Worm (Caenorhabditis elegans): ENCODE measurements around the gene bre-5.

The bre-5 gene

ce11 chrIV:12078907-12079523, 28.0 kb upstream of the bre-5 start, which contains the start of gene lex-1:
TSS of gene lex-1 (plus strand) at chrIV:12079473.
- TF ChIP-seq unc-3 (GFP tag; conservative IDR thresholded peaks at IDR 0.05), result no peak
- no peak for TF ChIP-seq unc-3 (tag; optimal IDR thresholded peaks at IDR 0.05)
- TF ChIP-seq unc-42 (tag; optimal IDR thresholded peaks at IDR 0.05), result peak; percentile 27
- no peak for TF ChIP-seq F13H6.1 (tag; optimal IDR thresholded peaks at IDR 0.05)
- TF ChIP-seq unc-55 (GFP tag; optimal IDR thresholded peaks at IDR 0.05), result no peak
- no peak for TF ChIP-seq ceh-19 (GFP tag; optimal IDR thresholded peaks at IDR 0.05)
- no peak for TF ChIP-seq sdc-2 (tag; optimal IDR thresholded peaks at IDR 0.05)
- no peak for TF ChIP-seq lin-11 (tag; optimal IDR thresholded peaks at IDR 0.05)
- peak; percentile 75 for TF ChIP-seq hlh-30 (tag; optimal IDR thresholded peaks at IDR 0.05; ENCODE audit: insufficient read depth)
- peak; percentile 38 for TF ChIP-seq nfya-1 (tag; optimal IDR thresholded peaks at IDR 0.05)
- TF ChIP-seq ahr-1 (tag; optimal IDR thresholded peaks at IDR 0.05), result no peak
- TF ChIP-seq fkh-10 (GFP tag; optimal IDR thresholded peaks at IDR 0.05), result no peak
- TF ChIP-seq ceh-45 (GFP tag; IDR thresholded peaks at IDR 0.05), result no peak
- peak; percentile 26 for TF ChIP-seq ceh-31 (tag; optimal IDR thresholded peaks at IDR 0.05)
- no peak for TF ChIP-seq dmd-4 (tag; optimal IDR thresholded peaks at IDR 0.05; ENCODE audit: borderline replicate concordance)
- no peak for TF ChIP-seq pax-1 (tag; optimal IDR thresholded peaks at IDR 0.05)
- TF ChIP-seq eyg-1 (tag; optimal IDR thresholded peaks at IDR 0.05), result no peak
- no peak for TF ChIP-seq ets-4 (tag; optimal IDR thresholded peaks at IDR 0.05)
- no peak for TF ChIP-seq pqm-1 (tag; optimal IDR thresholded peaks at IDR 0.05)

- TF ChIP-seq ceh-24 (tag; optimal IDR thresholded peaks at IDR 0.05) (no peak), tbx-2 (tag; optimal IDR thresholded peaks at IDR 0.05) (no peak), ceh-2 (tag; optimal IDR thresholded peaks at IDR 0.05) (no peak), sox-4 (tag; optimal IDR thresholded peaks at IDR 0.05) (no peak), pag-3 (tag; optimal IDR thresholded peaks at IDR 0.05; ENCODE audit: borderline replicate concordance) (no peak), dve-1 (tag; optimal IDR thresholded peaks at IDR 0.05) (no peak), gmeb-2 (tag; optimal IDR thresholded peaks at IDR 0.05) (no peak), unc-55 (GFP tag; optimal IDR thresholded peaks at IDR 0.05) (no peak), pha-2 (tag; optimal IDR thresholded peaks at IDR 0.05) (no peak)
Observed at ce11 chrIV:12078112-12078812, 27.2 kb upstream of the bre-5 start, which contains the start of gene tmed-1. TSS of gene tmed-1 (minus strand) at chrIV:12078162.

ce11 chrIV:12075497-12075896, 24.5 kb upstream of the bre-5 start, which contains the start of gene K08E4.7:
TSS of gene K08E4.7 (plus strand) at chrIV:12075797.
- no peak for TF ChIP-seq hlh-15 (tag; optimal IDR thresholded peaks at IDR 0.05)
- no peak for TF ChIP-seq unc-86 (tag; optimal IDR thresholded peaks at IDR 0.05)
- no peak for TF ChIP-seq pqm-1 (tag; optimal IDR thresholded peaks at IDR 0.05)
- TF ChIP-seq elt-4 (tag; optimal IDR thresholded peaks at IDR 0.05), result no peak
- no peak for TF ChIP-seq unc-42 (tag; optimal IDR thresholded peaks at IDR 0.05)
- TF ChIP-seq npax-4 (tag; optimal IDR thresholded peaks at IDR 0.05), result no peak
- no peak for TF ChIP-seq madf-2 (tag; optimal IDR thresholded peaks at IDR 0.05)
- no peak for TF ChIP-seq ttx-3 (tag; optimal IDR thresholded peaks at IDR 0.05)
- no peak for TF ChIP-seq nhr-11 (tag; optimal IDR thresholded peaks at IDR 0.05)
- no peak for TF ChIP-seq nfya-1 (tag; optimal IDR thresholded peaks at IDR 0.05)
- no peak for TF ChIP-seq hlh-8 (tag; optimal IDR thresholded peaks at IDR 0.05)
- no peak for TF ChIP-seq ceh-22 (tag; optimal IDR thresholded peaks at IDR 0.05)
- no peak for TF ChIP-seq ztf-16 (tag; optimal IDR thresholded peaks at IDR 0.05)
- TF ChIP-seq hlh-30 (tag; optimal IDR thresholded peaks at IDR 0.05; ENCODE audit: insufficient read depth), result no peak
- TF ChIP-seq ahr-1 (tag; optimal IDR thresholded peaks at IDR 0.05), result no peak
- no peak for TF ChIP-seq eyg-1 (tag; optimal IDR thresholded peaks at IDR 0.05)
- TF ChIP-seq unc-55 (GFP tag; optimal IDR thresholded peaks at IDR 0.05), result no peak
- no peak for TF ChIP-seq pha-4 (tag; optimal IDR thresholded peaks at IDR 0.05)
